Worm (Caenorhabditis elegans) whole organism, L2 larva: Measurements from ENCODE around the gene F54C8.1.

ENCODE experiments used
- C34F6.9 ChIP-seq: fragments of 150-350 bp; optimal IDR thresholded peaks from 2 replicates; lab custom pipeline; 2014; ENCODE audit warnings: missing biosample characterization, missing genetic modification characterization
- F13H6.1 ChIP-seq: sonication (generic microtip); optimal IDR thresholded peaks from 2 replicates; lab custom pipeline; 2016; ENCODE audit warnings: missing genetic modification characterization, missing compliant biosample characterization
- R02D3.7 ChIP-seq: fragments of 150-350 bp; optimal IDR thresholded peaks from 2 replicates; lab custom pipeline; 2014; ENCODE audit warnings: missing biosample characterization, missing genetic modification characterization
- Y55F3AM.14 ChIP-seq: fragments of 200-800 bp; sonication (Bioruptor generic); optimal IDR thresholded peaks from 2 replicates; lab custom pipeline; 2018; ENCODE audit warnings: mild to moderate bottlenecking, missing genetic modification characterization, missing compliant biosample characterization
- ZK546.5 ChIP-seq: sonication (generic microtip); optimal IDR thresholded peaks from 2 replicates; lab custom pipeline; 2017; ENCODE audit warnings: missing biosample characterization, missing genetic modification characterization
- alr-1 ChIP-seq: fragments of 150-350 bp; optimal IDR thresholded peaks from 2 replicates; lab custom pipeline; 2014; ENCODE audit warnings: missing biosample characterization, missing genetic modification characterization
- aly-2 ChIP-seq: fragments of 150-350 bp; optimal IDR thresholded peaks from 2 replicates; lab custom pipeline; 2014; ENCODE audit warnings: missing biosample characterization, missing genetic modification characterization
- ama-1 ChIP-seq: fragments of 150-350 bp; optimal IDR thresholded peaks from 2 replicates; lab custom pipeline; 2018; ENCODE audit warnings: inconsistent platforms
- blmp-1 ChIP-seq: sonication (generic microtip); optimal IDR thresholded peaks from 2 replicates; lab custom pipeline; 2017; ENCODE audit warnings: missing genetic modification characterization, mild to moderate bottlenecking, missing compliant biosample characterization, antibody characterized with exemption, moderate library complexity; ENCODE audit not compliant: insufficient read depth
- ceh-16 ChIP-seq: fragments of 150-350 bp; optimal IDR thresholded peaks from 2 replicates; lab custom pipeline; 2014; ENCODE audit warnings: missing biosample characterization, missing genetic modification characterization
- ceh-82 ChIP-seq: fragments of 150-350 bp; optimal IDR thresholded peaks from 2 replicates; lab custom pipeline; 2014; ENCODE audit warnings: missing biosample characterization, missing genetic modification characterization
- crh-2 ChIP-seq: sonication (generic microtip); optimal IDR thresholded peaks from 2 replicates; lab custom pipeline; 2017; ENCODE audit warnings: missing biosample characterization, missing genetic modification characterization
- dmd-4 ChIP-seq: sonication (generic microtip); optimal IDR thresholded peaks from 2 replicates; lab custom pipeline; 2017; ENCODE audit warnings: missing biosample characterization, missing genetic modification characterization
- egl-27 ChIP-seq: sonication (generic microtip); optimal IDR thresholded peaks from 3 replicates; lab custom pipeline; 2017; ENCODE audit warnings: missing biosample characterization, missing genetic modification reagents, missing genetic modification characterization
- elt-1 ChIP-seq: fragments of 150-350 bp; optimal IDR thresholded peaks from 2 replicates; lab custom pipeline; 2014; ENCODE audit warnings: missing biosample characterization, missing genetic modification characterization
- elt-3 ChIP-seq: sonication (generic microtip); optimal IDR thresholded peaks from 2 replicates; lab custom pipeline; 2017; ENCODE audit warnings: missing biosample characterization, missing genetic modification characterization
- fos-1 ChIP-seq: fragments of 150-350 bp; optimal IDR thresholded peaks from 2 replicates; lab custom pipeline; 2014; ENCODE audit warnings: missing biosample characterization, missing genetic modification characterization
- gmeb-1 ChIP-seq: fragments of 150-350 bp; optimal IDR thresholded peaks from 2 replicates; lab custom pipeline; 2014; ENCODE audit warnings: missing biosample characterization, missing genetic modification characterization
- lin-11 ChIP-seq: fragments of 150-350 bp; sonication (generic microtip); optimal IDR thresholded peaks from 2 replicates; lab custom pipeline; 2014; ENCODE audit warnings: missing biosample characterization, missing genetic modification characterization, inconsistent platforms, mixed read lengths
- lin-13 ChIP-seq: fragments of 150-350 bp; optimal IDR thresholded peaks from 2 replicates; lab custom pipeline; 2014; ENCODE audit warnings: missing biosample characterization, missing genetic modification reagents, missing genetic modification characterization
- lin-39 ChIP-seq: fragments of 150-350 bp; optimal IDR thresholded peaks from 2 replicates; lab custom pipeline; 2014; ENCODE audit warnings: missing biosample characterization, missing genetic modification reagents, missing genetic modification characterization
- lsy-2 ChIP-seq, 2 experiments: fragments of 150-350 bp in 1 of 2; sonication (generic microtip) in 1 of 2; optimal IDR thresholded peaks; 2 replicates each; lab custom pipeline; 2014 to 2017; ENCODE audit warnings: missing biosample characterization in 2 of 2, missing genetic modification characterization in 2 of 2
- mab-5 ChIP-seq: fragments of 150-350 bp; optimal IDR thresholded peaks from 2 replicates; lab custom pipeline; 2014; ENCODE audit warnings: missing biosample characterization, missing genetic modification characterization
- mbf-1 ChIP-seq: sonication (generic microtip); optimal IDR thresholded peaks from 2 replicates; lab custom pipeline; 2017; ENCODE audit warnings: missing biosample characterization, missing genetic modification characterization
- mdl-1 ChIP-seq, 2 experiments: fragments of 150-350 bp in 1 of 2; sonication (generic microtip) in 1 of 2; optimal IDR thresholded peaks; 2 replicates each; lab custom pipeline; 2017; ENCODE audit warnings: missing biosample characterization in 2 of 2, missing genetic modification characterization in 2 of 2
- nhr-10 ChIP-seq: sonication (generic microtip); optimal IDR thresholded peaks from 2 replicates; lab custom pipeline; 2017; ENCODE audit warnings: missing biosample characterization, missing genetic modification characterization
- nhr-11 ChIP-seq: fragments of 150-350 bp; optimal IDR thresholded peaks from 2 replicates; lab custom pipeline; 2014; ENCODE audit warnings: missing biosample characterization, missing genetic modification characterization
- nhr-12 ChIP-seq: fragments of 150-350 bp; optimal IDR thresholded peaks from 2 replicates; lab custom pipeline; 2014; ENCODE audit warnings: missing biosample characterization, missing genetic modification characterization
- nhr-129 ChIP-seq: fragments of 150-350 bp; optimal IDR thresholded peaks from 2 replicates; lab custom pipeline; 2014; ENCODE audit warnings: missing biosample characterization, missing genetic modification characterization
- nhr-21 ChIP-seq: fragments of 150-350 bp; optimal IDR thresholded peaks from 2 replicates; lab custom pipeline; 2014; ENCODE audit warnings: missing biosample characterization, missing genetic modification characterization
- nhr-23 ChIP-seq: fragments of 150-350 bp; optimal IDR thresholded peaks from 2 replicates; lab custom pipeline; 2014; ENCODE audit warnings: missing biosample characterization, missing genetic modification reagents, missing genetic modification characterization
- nhr-237 ChIP-seq: fragments of 150-350 bp; optimal IDR thresholded peaks from 2 replicates; lab custom pipeline; 2014; ENCODE audit warnings: missing biosample characterization, missing genetic modification characterization
- nhr-25 ChIP-seq: fragments of 150-350 bp; sonication (generic microtip); optimal IDR thresholded peaks from 3 replicates; lab custom pipeline; 2014; ENCODE audit warnings: missing biosample characterization, missing genetic modification characterization
- nhr-6 ChIP-seq: fragments of 150-350 bp; optimal IDR thresholded peaks from 2 replicates; lab custom pipeline; 2014; ENCODE audit warnings: missing biosample characterization, missing genetic modification characterization
- nhr-77 ChIP-seq: fragments of 150-350 bp; optimal IDR thresholded peaks from 2 replicates; lab custom pipeline; 2014; ENCODE audit warnings: missing biosample characterization, missing genetic modification characterization
- peb-1 ChIP-seq: fragments of 150-350 bp; optimal IDR thresholded peaks from 2 replicates; lab custom pipeline; 2014; ENCODE audit warnings: missing biosample characterization, missing genetic modification characterization
- sem-4 ChIP-seq: fragments of 150-350 bp; optimal IDR thresholded peaks from 2 replicates; lab custom pipeline; 2014; ENCODE audit warnings: missing biosample characterization, missing genetic modification reagents, missing genetic modification characterization
- skn-1 ChIP-seq: sonication (generic microtip); optimal IDR thresholded peaks from 2 replicates; lab custom pipeline; 2017; ENCODE audit warnings: missing biosample characterization, missing genetic modification characterization
- sma-3 ChIP-seq: sonication (generic microtip); optimal IDR thresholded peaks from 2 replicates; lab custom pipeline; 2016; ENCODE audit warnings: missing genetic modification reagents, missing genetic modification characterization, missing compliant biosample characterization
- sma-9 ChIP-seq, 2 experiments: fragments of 150-350 bp in 1 of 2; sonication (generic microtip) in 1 of 2; optimal IDR thresholded peaks; 2 replicates each; lab custom pipeline; 2014 to 2016; ENCODE audit warnings: missing genetic modification characterization in 2 of 2, mild to moderate bottlenecking in 1 of 2, missing biosample characterization in 1 of 2, missing compliant biosample characterization in 1 of 2, missing genetic modification reagents in 1 of 2, moderate library complexity in 1 of 2
- snpc-4 ChIP-seq: fragments of 150-350 bp; optimal IDR thresholded peaks from 2 replicates; lab custom pipeline; 2014; ENCODE audit warnings: missing biosample characterization, missing genetic modification characterization
- unc-39 ChIP-seq: fragments of 150-350 bp; optimal IDR thresholded peaks from 2 replicates; lab custom pipeline; 2014; ENCODE audit warnings: missing biosample characterization, missing genetic modification characterization
- unc-55 ChIP-seq: fragments of 150-350 bp; sonication (generic microtip); optimal IDR thresholded peaks from 3 replicates; lab custom pipeline; 2014; ENCODE audit warnings: missing biosample characterization, missing genetic modification reagents, missing genetic modification characterization
- unc-62 ChIP-seq: fragments of 150-350 bp; optimal IDR thresholded peaks from 2 replicates; lab custom pipeline; 2014; ENCODE audit warnings: missing biosample characterization, missing genetic modification reagents, missing genetic modification characterization
- zag-1 ChIP-seq: fragments of 150-350 bp; optimal IDR thresholded peaks from 2 replicates; lab custom pipeline; 2014; ENCODE audit warnings: missing biosample characterization, missing genetic modification characterization
- ztf-1 ChIP-seq: fragments of 200-800 bp; sonication (Bioruptor generic); conservative IDR thresholded peaks from 2 replicates; pipeline ENCODE4 v1.3.6; 2022; ENCODE audit warnings: missing genetic modification characterization, missing compliant biosample characterization
- ztf-11 ChIP-seq: sonication (generic microtip); optimal IDR thresholded peaks from 2 replicates; lab custom pipeline; 2017; ENCODE audit warnings: missing biosample characterization, missing genetic modification characterization
- ztf-4 ChIP-seq: fragments of 150-350 bp; optimal IDR thresholded peaks from 2 replicates; lab custom pipeline; 2014; ENCODE audit warnings: missing biosample characterization, missing genetic modification characterization

F54C8.1 gene

DNA sequence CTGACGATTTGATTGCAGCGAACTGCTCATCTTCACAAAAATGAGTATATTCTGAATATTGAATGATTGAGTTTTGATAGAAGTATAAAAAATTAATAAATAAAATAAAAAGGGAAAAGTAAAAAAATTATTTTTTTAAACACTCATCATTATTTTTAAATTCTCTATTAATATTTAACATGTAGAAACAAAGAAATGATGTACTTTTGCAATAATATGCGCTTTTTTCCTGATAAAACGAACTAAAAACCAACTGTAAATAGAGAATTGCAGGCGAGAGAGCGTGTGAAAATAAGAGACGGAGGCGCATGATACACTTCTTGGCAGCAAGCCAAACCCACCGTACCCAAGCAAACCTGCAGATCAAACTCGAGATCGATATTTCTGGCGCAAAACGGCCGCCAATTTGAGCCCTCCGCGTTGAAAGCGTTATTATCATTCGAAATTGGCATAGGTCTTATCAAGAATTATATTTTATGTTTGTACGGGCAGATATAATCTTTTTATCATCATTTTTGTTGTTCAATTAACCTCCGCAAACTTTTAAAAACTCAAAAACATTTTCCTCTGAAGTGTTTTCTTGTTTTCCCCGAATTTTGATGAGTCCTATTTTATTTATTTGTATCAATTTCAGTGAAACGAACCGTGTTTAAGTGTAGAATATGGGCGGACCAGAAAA lies 16.6 kb downstream of the F54C8.1 start, which contains the start of the genes rheb-1 and spk-1:
Gene rheb-1 (minus strand): TSS at position 51 of the 679 bp plus-strand sequence.
Gene spk-1 (plus strand): TSS at position 629 of the 679 bp plus-strand sequence.
- TF ChIP-seq mdl-1 (tag; optimal IDR thresholded peaks at IDR 0.05; lab: Kevin White, UChicago) (peak in 1 of 2 experiments; percentile 6), mab-5 (tag; lab: Kevin White, UChicago) (peak; percentile 67), ztf-4 (tag; lab: Kevin White, UChicago) (peak; percentile 91), nhr-21 (peak; percentile 88), alr-1 (no peak), nhr-6 (peak; percentile 83), snpc-4 (tag; lab: Kevin White, UChicago) (peak; percentile 77), blmp-1 (tag; lab: Kevin White, UChicago) (peak; percentile 54), lin-13 (GFP tag; lab: Kevin White, UChicago) (peak; percentile 88), peb-1 (tag; lab: Kevin White, UChicago) (no peak), C34F6.9 (tag; lab: Kevin White, UChicago) (peak; percentile 99), ZK546.5 (tag; lab: Kevin White, UChicago) (peak; percentile 97), ztf-11 (no peak), nhr-23 (tag; lab: Kevin White, UChicago) (no peak), unc-39 (tag; lab: Kevin White, UChicago) (no peak), mbf-1 (tag; lab: Kevin White, UChicago) (no peak), nhr-10 (tag; lab: Kevin White, UChicago) (no peak), fos-1 (tag; lab: Kevin White, UChicago) (peak; percentile 88), elt-1 (no peak), elt-3 (no peak), nhr-12 (tag; lab: Kevin White, UChicago) (no peak), skn-1 (peak; percentile 92), Y55F3AM.14 (peak; percentile 53), zag-1 (tag; lab: Kevin White, UChicago) (peak; percentile 32), nhr-25 (tag; lab: Kevin White, UChicago) (peak; percentile 85), lin-11 (peak; percentile 95), nhr-237 (no peak), ztf-1 (no peak), R02D3.7 (tag; lab: Kevin White, UChicago) (no peak), nhr-11 (no peak), sma-3 (peak; percentile 93), dmd-4 (no peak), ama-1 (lab: Kevin White, UChicago) (no peak), egl-27 (tag; lab: Kevin White, UChicago) (peak; percentile 54), ceh-82 (tag; lab: Kevin White, UChicago) (peak; percentile 59), sma-9 (GFP tag; optimal IDR thresholded peaks at IDR 0.05; lab: Kevin White, UChicago) (peak; percentile 93), sma-9 (tag; optimal IDR thresholded peaks at IDR 0.05; lab: Kevin White, UChicago) (no peak), unc-55 (GFP tag; lab: Kevin White, UChicago) (peak; percentile 90), ceh-16 (tag; lab: Kevin White, UChicago) (peak; percentile 48), sem-4 (tag; lab: Kevin White, UChicago) (peak; percentile 93), lsy-2 (tag; optimal IDR thresholded peaks at IDR 0.05; lab: Kevin White, UChicago) (peak; percentile 98 to 99), crh-2 (tag; lab: Kevin White, UChicago) (peak; percentile 96), nhr-129 (tag; lab: Kevin White, UChicago) (peak; percentile 90), lin-39 (tag; lab: Kevin White, UChicago) (no peak), aly-2 (tag; lab: Kevin White, UChicago) (no peak), unc-62 (GFP tag; lab: Kevin White, UChicago) (no peak), F13H6.1 (tag; lab: Kevin White, UChicago) (peak; percentile 92), nhr-77 (tag; lab: Kevin White, UChicago) (no peak), gmeb-1 (tag; lab: Kevin White, UChicago) (peak; percentile 82)
- TF ChIP-seq, all 48 proteins: peak for 28
